Fruit fly (Drosophila melanogaster): ENCODE results near the gene fz2.

- TF ChIP-seq row (GFP tag; IDR thresholded peaks at IDR 0.05) = no peak
- no peak for TF ChIP-seq CG9797 (GFP tag; optimal IDR thresholded peaks at IDR 0.05)
- TF ChIP-seq al (GFP tag; IDR thresholded peaks at IDR 0.05) = no peak
- TF ChIP-seq Dbx (GFP tag; IDR thresholded peaks at IDR 0.05) = no peak
- no peak for TF ChIP-seq CG2129 (GFP tag; IDR thresholded peaks at IDR 0.05; ENCODE audit: partially characterized antibody)
- no peak for TF ChIP-seq seq (GFP tag; IDR thresholded peaks at IDR 0.05)
- no peak for TF ChIP-seq Doc2 (GFP tag; IDR thresholded peaks at IDR 0.05)
- TF ChIP-seq pum (GFP tag; optimal IDR thresholded peaks at IDR 0.05) = no peak
- no peak for TF ChIP-seq Atf6 (GFP tag; IDR thresholded peaks at IDR 0.05)
Observed at dm6 chr3L:19270542-19270941, 35.4 kb upstream of the fz2 start, which contains the start of gene CG14088.
